Fruit fly (Drosophila melanogaster) whole organism, embryonic: ENCODE results near the gene Ing5.

Source experiments
- BEAF-32 ChIP-seq: fragments of 200-800 bp; sonication (Bioruptor generic); optimal IDR thresholded peaks from 3 replicates; lab custom pipeline; 2017; ENCODE audit warnings: missing biosample characterization, missing genetic modification characterization, mild to moderate bottlenecking, moderate library complexity, missing genetic modification reagents
- Bteb2 ChIP-seq: fragments of 200-800 bp; sonication (Bioruptor generic); optimal IDR thresholded peaks from 2 replicates; lab custom pipeline; 2016; ENCODE audit warnings: missing biosample characterization, missing genetic modification characterization
- CG10431 ChIP-seq: fragments of 200-800 bp; sonication (Bioruptor generic); optimal IDR thresholded peaks from 3 replicates; lab custom pipeline; 2018; ENCODE audit warnings: missing biosample characterization, mild to moderate bottlenecking, missing genetic modification characterization
- CG10543 ChIP-seq: fragments of 200-800 bp; sonication (Bioruptor generic); optimal IDR thresholded peaks from 3 replicates; lab custom pipeline; 2017; ENCODE audit warnings: missing biosample characterization, mild to moderate bottlenecking, missing genetic modification characterization, moderate library complexity
- CG10654 ChIP-seq: fragments of 200-800 bp; sonication (Bioruptor generic); optimal IDR thresholded peaks from 2 replicates; lab custom pipeline; 2016; ENCODE audit warnings: missing biosample characterization, missing genetic modification characterization
- CG12071 ChIP-seq: fragments of 200-800 bp; sonication (Bioruptor generic); optimal IDR thresholded peaks from 3 replicates; lab custom pipeline; 2018; ENCODE audit warnings: missing biosample characterization, mild to moderate bottlenecking, missing genetic modification characterization
- CG12104 ChIP-seq: fragments of 200-800 bp; sonication (Bioruptor generic); optimal IDR thresholded peaks from 3 replicates; lab custom pipeline; 2016; ENCODE audit warnings: missing biosample characterization, missing genetic modification characterization
- CG12942 ChIP-seq: fragments of 200-800 bp; sonication (Bioruptor generic); optimal IDR thresholded peaks from 3 replicates; lab custom pipeline; 2016; ENCODE audit warnings: missing biosample characterization, missing genetic modification characterization
- CG13424 ChIP-seq: fragments of 200-800 bp; sonication (Bioruptor generic); optimal IDR thresholded peaks from 2 replicates; lab custom pipeline; 2019; ENCODE audit warnings: missing biosample characterization, mild to moderate bottlenecking, missing genetic modification characterization, moderate library complexity
- CG14441 ChIP-seq: fragments of 200-800 bp; sonication (Bioruptor generic); IDR thresholded peaks from 2 replicates; pipeline ENCODE4 v1.3.6; 2022; ENCODE audit warnings: missing biosample characterization, missing genetic modification characterization
- CG15601 ChIP-seq: fragments of 200-800 bp; sonication (Bioruptor generic); optimal IDR thresholded peaks from 3 replicates; lab custom pipeline; 2019; ENCODE audit warnings: missing biosample characterization, mild to moderate bottlenecking, missing genetic modification characterization, moderate library complexity
- CG3065 ChIP-seq: fragments of 200-800 bp; sonication (Bioruptor generic); optimal IDR thresholded peaks from 2 replicates; lab custom pipeline; 2016; ENCODE audit warnings: missing biosample characterization, missing genetic modification characterization
- CG32532 ChIP-seq: fragments of 200-800 bp; sonication (Bioruptor generic); IDR thresholded peaks from 2 replicates; pipeline ENCODE4 v1.3.6; 2022; ENCODE audit warnings: missing biosample characterization, missing genetic modification characterization
- CG4282 ChIP-seq: fragments of 200-800 bp; sonication (Bioruptor generic); optimal IDR thresholded peaks from 2 replicates; lab custom pipeline; 2016; ENCODE audit warnings: missing biosample characterization, missing genetic modification characterization
- CG6813 ChIP-seq: fragments of 200-800 bp; sonication (Bioruptor generic); optimal IDR thresholded peaks from 2 replicates; lab custom pipeline; 2017; ENCODE audit warnings: missing biosample characterization, missing genetic modification characterization, mild to moderate bottlenecking, moderate library complexity, missing genetic modification reagents
- CG8944 ChIP-seq: fragments of 200-800 bp; sonication (Bioruptor generic); optimal IDR thresholded peaks from 3 replicates; lab custom pipeline; 2016; ENCODE audit warnings: missing biosample characterization, missing genetic modification characterization
- Camta ChIP-seq: fragments of 200-800 bp; sonication (Bioruptor generic); optimal IDR thresholded peaks from 2 replicates; lab custom pipeline; 2016; ENCODE audit warnings: missing biosample characterization, missing genetic modification characterization
- D ChIP-seq, 2 experiments: fragments of 200-800 bp in 1 of 2; fragments of >200 bp in 1 of 2; sonication (Bioruptor generic) in 1 of 2; optimal IDR thresholded peaks; 2 replicates in 1 of 2; 3 replicates in 1 of 2; lab custom pipeline; 2017; ENCODE audit warnings: mild to moderate bottlenecking in 1 of 2, missing biosample characterization in 1 of 2, missing genetic modification characterization in 1 of 2, missing genetic modification reagents in 1 of 2
- Fer1 ChIP-seq: fragments of 200-800 bp; sonication (Bioruptor generic); optimal IDR thresholded peaks from 2 replicates; lab custom pipeline; 2017; ENCODE audit warnings: missing biosample characterization, mild to moderate bottlenecking, missing genetic modification characterization
- H15 ChIP-seq: fragments of 200-800 bp; sonication (Bioruptor generic); IDR thresholded peaks from 3 replicates; pipeline ENCODE4 v1.3.6; 2022; ENCODE audit warnings: missing biosample characterization, missing genetic modification characterization
- MESR4 ChIP-seq: fragments of 200-800 bp; sonication (Bioruptor generic); optimal IDR thresholded peaks from 2 replicates; lab custom pipeline; 2018; ENCODE audit warnings: missing biosample characterization, mild to moderate bottlenecking, missing genetic modification characterization, moderate library complexity
- NfI ChIP-seq: fragments of 200-800 bp; sonication (Bioruptor generic); optimal IDR thresholded peaks from 3 replicates; lab custom pipeline; 2018; ENCODE audit warnings: missing biosample characterization, mild to moderate bottlenecking, missing genetic modification characterization, moderate library complexity
- Oli ChIP-seq: fragments of 200-800 bp; sonication (Bioruptor generic); optimal IDR thresholded peaks from 2 replicates; lab custom pipeline; 2018; ENCODE audit warnings: missing biosample characterization, mild to moderate bottlenecking, missing genetic modification characterization, moderate library complexity
- Pdp1 ChIP-seq, 2 experiments: fragments of 200-800 bp; sonication (Bioruptor generic); optimal IDR thresholded peaks; 3 replicates each; lab custom pipeline; 2016; ENCODE audit warnings: missing biosample characterization in 2 of 2, missing genetic modification characterization in 2 of 2, mild to moderate bottlenecking in 1 of 2, moderate library complexity in 1 of 2
- Poxn ChIP-seq: fragments of 200-800 bp; sonication (Bioruptor generic); IDR thresholded peaks from 2 replicates; pipeline ENCODE4 v1.3.6; 2022; ENCODE audit warnings: missing biosample characterization, missing genetic modification characterization
- Ssrp ChIP-seq: fragments of 200-800 bp; sonication (Bioruptor generic); optimal IDR thresholded peaks from 2 replicates; lab custom pipeline; 2018; ENCODE audit warnings: missing biosample characterization, mild to moderate bottlenecking, missing genetic modification characterization, moderate library complexity
- Xbp1 ChIP-seq: fragments of 200-800 bp; sonication (Bioruptor generic); optimal IDR thresholded peaks from 3 replicates; lab custom pipeline; 2016; ENCODE audit warnings: missing biosample characterization, mild to moderate bottlenecking, missing genetic modification characterization
- abd-A ChIP-seq: fragments of 200-800 bp; sonication (Bioruptor generic); optimal IDR thresholded peaks from 3 replicates; lab custom pipeline; 2019; ENCODE audit warnings: missing biosample characterization, mild to moderate bottlenecking, missing genetic modification characterization, moderate library complexity
- ac ChIP-seq: fragments of 200-800 bp; sonication (Bioruptor generic); optimal IDR thresholded peaks from 3 replicates; lab custom pipeline; 2017; ENCODE audit warnings: missing biosample characterization, mild to moderate bottlenecking, missing genetic modification characterization
- aop ChIP-seq: fragments of 200-800 bp; sonication (Bioruptor generic); IDR thresholded peaks from 2 replicates; pipeline ENCODE4 v1.3.6; 2022; ENCODE audit warnings: missing biosample characterization, missing genetic modification characterization
- cwo ChIP-seq: fragments of 200-800 bp; sonication (Bioruptor generic); optimal IDR thresholded peaks from 3 replicates; lab custom pipeline; 2017; ENCODE audit warnings: missing biosample characterization, missing genetic modification characterization, mild to moderate bottlenecking, moderate library complexity, missing genetic modification reagents
- dysf ChIP-seq: fragments of 200-800 bp; sonication (Bioruptor generic); IDR thresholded peaks from 3 replicates; pipeline ENCODE4 v1.3.6; 2022; ENCODE audit warnings: missing biosample characterization, missing genetic modification characterization
- fd64A ChIP-seq: fragments of 200-800 bp; sonication (Bioruptor generic); optimal IDR thresholded peaks from 3 replicates; lab custom pipeline; 2018; ENCODE audit warnings: missing biosample characterization, mild to moderate bottlenecking, missing genetic modification characterization
- gcm ChIP-seq: fragments of 200-800 bp; sonication (Bioruptor generic); optimal IDR thresholded peaks from 2 replicates; lab custom pipeline; 2019; ENCODE audit warnings: missing biosample characterization, mild to moderate bottlenecking, missing genetic modification characterization, moderate library complexity
- grau ChIP-seq: fragments of 200-800 bp; optimal IDR thresholded peaks from 3 replicates; lab custom pipeline; 2019; ENCODE audit warnings: missing biosample characterization, mild to moderate bottlenecking, missing genetic modification characterization, moderate library complexity
- gsb-n ChIP-seq: fragments of 200-800 bp; sonication (Bioruptor generic); optimal IDR thresholded peaks from 3 replicates; lab custom pipeline; 2018; ENCODE audit warnings: missing biosample characterization, mild to moderate bottlenecking, missing genetic modification characterization
- inv ChIP-seq: fragments of 200-800 bp; sonication (Bioruptor generic); IDR thresholded peaks from 2 replicates; pipeline ENCODE4 v1.3.6; 2022; ENCODE audit warnings: missing biosample characterization, missing genetic modification characterization; ENCODE audit not compliant: partially characterized antibody
- knrl ChIP-seq: fragments of 200-800 bp; sonication (Bioruptor generic); IDR thresholded peaks from 3 replicates; pipeline ENCODE4 v1.3.6; 2022; ENCODE audit warnings: missing biosample characterization, missing genetic modification characterization; ENCODE audit not compliant: partially characterized antibody
- onecut ChIP-seq: fragments of 200-800 bp; sonication (Bioruptor generic); IDR thresholded peaks from 2 replicates; pipeline ENCODE4 v1.3.6; 2022; ENCODE audit warnings: missing biosample characterization, missing genetic modification characterization
- org-1 ChIP-seq: fragments of 200-800 bp; sonication (Bioruptor generic); optimal IDR thresholded peaks from 2 replicates; lab custom pipeline; 2017; ENCODE audit warnings: missing biosample characterization, missing genetic modification characterization
- pb ChIP-seq: fragments of 200-800 bp; sonication (Bioruptor generic); optimal IDR thresholded peaks from 3 replicates; lab custom pipeline; 2016; ENCODE audit warnings: missing biosample characterization, missing genetic modification characterization
- pros ChIP-seq: fragments of 200-800 bp; sonication (Bioruptor generic); optimal IDR thresholded peaks from 3 replicates; lab custom pipeline; 2019; ENCODE audit warnings: missing biosample characterization, mild to moderate bottlenecking, missing genetic modification characterization, moderate library complexity
- pum ChIP-seq: fragments of 200-800 bp; sonication (Bioruptor generic); optimal IDR thresholded peaks from 2 replicates; lab custom pipeline; 2016; ENCODE audit warnings: missing biosample characterization, missing genetic modification characterization
- scrt ChIP-seq: fragments of 200-800 bp; sonication (Bioruptor generic); optimal IDR thresholded peaks from 2 replicates; lab custom pipeline; 2018; ENCODE audit warnings: missing biosample characterization, mild to moderate bottlenecking, missing genetic modification characterization, moderate library complexity
- sens-2 ChIP-seq: fragments of 200-800 bp; sonication (Bioruptor generic); IDR thresholded peaks from 2 replicates; pipeline ENCODE4 v1.3.6; 2022; ENCODE audit warnings: missing biosample characterization, missing genetic modification characterization
- tin ChIP-seq: fragments of 200-800 bp; sonication (Bioruptor generic); optimal IDR thresholded peaks from 3 replicates; lab custom pipeline; 2016; ENCODE audit warnings: missing biosample characterization, missing genetic modification characterization
- tna ChIP-seq: fragments of 200-800 bp; sonication (Bioruptor generic); IDR thresholded peaks from 2 replicates; pipeline ENCODE4 v1.3.6; 2022; ENCODE audit warnings: missing biosample characterization, missing genetic modification characterization; ENCODE audit not compliant: partially characterized antibody
- toy ChIP-seq: fragments of 200-800 bp; sonication (Bioruptor generic); IDR thresholded peaks from 2 replicates; pipeline ENCODE4 v1.3.6; 2022; ENCODE audit warnings: missing biosample characterization, missing genetic modification characterization
- wor ChIP-seq: fragments of 200-800 bp; sonication (Bioruptor generic); IDR thresholded peaks from 2 replicates; pipeline ENCODE4 v1.3.6; 2022; ENCODE audit warnings: missing biosample characterization, missing genetic modification characterization
- yki ChIP-seq: fragments of >200 bp; optimal IDR thresholded peaks from 3 replicates; lab custom pipeline; 2018

Ing5 gene

dm6 chr2L:13398614-13399161, 11.6 kb upstream of the Ing5 start, which contains the start of the genes CG10859 and CG7110 (continued):
- TF ChIP-seq gsb-n: peak; percentile 45
- peak; percentile 26 for TF ChIP-seq CG10543 (GFP tag; lab: Kevin White, UChicago)
- TF ChIP-seq CG3065: no peak
- TF ChIP-seq dysf (GFP tag; lab: Robert Waterston, UW): no peak
- TF ChIP-seq cwo (GFP tag; lab: Kevin White, UChicago): no peak
- no peak for TF ChIP-seq org-1 (GFP tag; lab: Kevin White, UChicago)
- TF ChIP-seq wor (GFP tag; lab: Robert Waterston, UW): no peak
- peak; percentile 52 for TF ChIP-seq onecut (GFP tag; lab: Robert Waterston, UW)
- peak; percentile 5 for TF ChIP-seq CG10431 (GFP tag; lab: Kevin White, UChicago)
- TF ChIP-seq sens-2 (GFP tag; lab: Robert Waterston, UW): peak; percentile 33; the same call in 1 of the 2 replicates
- peak; percentile 10 for TF ChIP-seq BEAF-32 (GFP tag; lab: Kevin White, UChicago)
- TF ChIP-seq CG10654 (GFP tag; lab: Kevin White, UChicago): peak; percentile 18
- TF ChIP-seq Camta (GFP tag; lab: Kevin White, UChicago): no peak
- TF ChIP-seq CG6813 (GFP tag; lab: Kevin White, UChicago): peak; percentile 29
- no peak for TF ChIP-seq CG14441 (GFP tag; lab: Robert Waterston, UW)
- TF ChIP-seq CG12071 (GFP tag; lab: Kevin White, UChicago): peak; percentile 42
- TF ChIP-seq H15 (GFP tag; lab: Robert Waterston, UW): no peak
- TF ChIP-seq pb: peak; percentile 27
- TF ChIP-seq Poxn (GFP tag; lab: Robert Waterston, UW): no peak
- TF ChIP-seq CG32532 (GFP tag; lab: Robert Waterston, UW): peak; percentile 55; the same call in 1 of the 2 replicates
- no peak for TF ChIP-seq CG8944 (GFP tag; lab: Kevin White, UChicago)
- TF ChIP-seq MESR4 (GFP tag; lab: Kevin White, UChicago): peak; percentile 46
- peak; percentile 41 for TF ChIP-seq CG12104 (GFP tag; lab: Kevin White, UChicago)
- TF ChIP-seq Xbp1 (GFP tag; lab: Kevin White, UChicago): peak; percentile 4
- TF ChIP-seq inv (GFP tag; lab: Robert Waterston, UW): no peak
- no peak for TF ChIP-seq CG12942 (GFP tag; lab: Kevin White, UChicago)
- peak; percentile 9 for TF ChIP-seq gcm (GFP tag; lab: Kevin White, UChicago)
- peak; percentile 33 for TF ChIP-seq CG15601 (tag; lab: Kevin White, UChicago)
- TF ChIP-seq aop (GFP tag; lab: Robert Waterston, UW): 0 out of 2 replicates have a peak, but pooled peaks have one; percentile 9
- TF ChIP-seq tin (GFP tag; lab: Kevin White, UChicago): peak; percentile 11
- TF ChIP-seq ac: no peak
- TF ChIP-seq Ssrp: no peak
- TF ChIP-seq toy (GFP tag; lab: Robert Waterston, UW): no peak
- TF ChIP-seq yki (lab: Kevin White, UChicago): no peak
- no peak for TF ChIP-seq tna (GFP tag; lab: Robert Waterston, UW)
- TF ChIP-seq Fer1: peak; percentile 77
- TF ChIP-seq pros (GFP tag; lab: Kevin White, UChicago): no peak
- no peak for TF ChIP-seq D (optimal IDR thresholded peaks at IDR 0.05; lab: Kevin White, UChicago)
- TF ChIP-seq D (GFP tag; optimal IDR thresholded peaks at IDR 0.05; lab: Kevin White, UChicago): no peak
- TF ChIP-seq Bteb2 (GFP tag; lab: Kevin White, UChicago): peak; percentile 34
- no peak for TF ChIP-seq CG4282
- TF ChIP-seq knrl (GFP tag; lab: Robert Waterston, UW): no peak
- TF ChIP-seq abd-A (tag; lab: Kevin White, UChicago): no peak
- peak; percentile 28 for TF ChIP-seq CG13424
- TF ChIP-seq Oli: no peak
- TF ChIP-seq grau: peak; percentile 51
- peak; percentile 78 for TF ChIP-seq NfI
- peak; percentile 88 for TF ChIP-seq scrt (GFP tag; lab: Kevin White, UChicago)
- TF ChIP-seq Pdp1 (GFP tag; optimal IDR thresholded peaks at IDR 0.05; lab: Kevin White, UChicago): peak in 1 of 2 experiments; percentile 27
- no peak for TF ChIP-seq pum
- no peak for TF ChIP-seq fd64A (GFP tag; lab: Kevin White, UChicago)
